Fruit fly (Drosophila melanogaster): ENCODE data around the gene snz.
A peak's percentile ranks its signal among the peaks of the same experiment; 100 is the strongest.

DNA sequence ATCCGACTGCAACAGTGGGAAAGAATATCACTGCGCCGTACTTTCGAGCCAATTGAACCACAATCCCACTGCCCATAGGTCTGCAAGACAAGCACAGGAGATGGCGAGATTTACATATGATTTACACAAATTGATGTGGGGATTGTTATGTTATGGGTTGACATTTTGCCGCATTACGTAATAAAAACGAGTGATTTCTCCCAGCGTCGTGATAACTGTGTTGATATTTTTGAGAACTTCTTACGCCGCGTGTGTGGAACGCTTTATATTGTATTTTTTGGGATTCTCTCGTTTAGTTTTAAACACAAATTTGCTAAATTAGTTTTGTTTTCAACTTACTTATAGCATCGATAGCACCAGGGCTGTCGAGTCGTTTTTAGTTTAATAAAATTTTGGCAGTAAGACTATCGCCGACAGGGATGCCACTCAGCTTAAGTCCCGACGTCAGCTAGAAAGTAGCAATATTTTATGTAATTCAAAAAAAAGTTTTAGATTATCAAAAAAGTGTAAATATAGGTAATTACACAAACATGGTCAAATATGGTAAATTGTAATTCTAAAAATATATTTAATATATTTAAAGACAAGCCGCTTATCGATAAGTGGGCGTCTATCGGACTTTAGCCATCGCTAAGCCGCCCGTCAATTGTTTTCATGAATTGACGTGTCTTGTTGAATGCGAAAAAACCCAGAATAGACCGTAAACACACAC, 18.3 kb upstream of the snz start, which contains the start of the genes CG45089, ND-MNLL and p115:
- TF ChIP-seq CG4318 (GFP tag; optimal IDR thresholded peaks at IDR 0.05) (no peak), achi (GFP tag; optimal IDR thresholded peaks at IDR 0.05) (peak; percentile 76), CG11902 (GFP tag; optimal IDR thresholded peaks at IDR 0.05) (peak; percentile 1), Eip75B (GFP tag; optimal IDR thresholded peaks at IDR 0.05) (peak; percentile 35), CG6808 (GFP tag; optimal IDR thresholded peaks at IDR 0.05) (no peak), CG6163 (GFP tag; IDR thresholded peaks at IDR 0.05) (peak; percentile 56; the same call in 2 of the 3 replicates)

Data from whole organism, prepupa.